Worm (Caenorhabditis elegans) whole organism, early embryonic: Measurements from ENCODE around the gene F12E12.6.

Experiments used
- F13C5.2 ChIP-seq: sonication (generic microtip); optimal IDR thresholded peaks from 2 replicates; lab custom pipeline; 2017; ENCODE audit warnings: mild to moderate bottlenecking, missing genetic modification characterization, inconsistent platforms, missing compliant biosample characterization
- ama-1 ChIP-seq: fragments of 150-350 bp; optimal IDR thresholded peaks from 2 replicates; lab custom pipeline; 2014
- ets-7 ChIP-seq: sonication (generic microtip); optimal IDR thresholded peaks from 2 replicates; lab custom pipeline; 2016; ENCODE audit warnings: missing genotype, missing genetic modification characterization, missing compliant biosample characterization
- flt-1 ChIP-seq: fragments of 200-800 bp; sonication (Bioruptor generic); IDR thresholded peaks from 2 replicates; pipeline ENCODE4 v1.3.6; 2022; ENCODE audit warnings: missing genetic modification characterization, missing compliant biosample characterization
- hmbx-1 ChIP-seq: sonication (generic microtip); optimal IDR thresholded peaks from 2 replicates; lab custom pipeline; 2016; ENCODE audit warnings: mild to moderate bottlenecking, missing genetic modification characterization, missing compliant biosample characterization
- hmg-4 ChIP-seq: fragments of 200-800 bp; sonication (Bioruptor generic); optimal IDR thresholded peaks from 2 replicates; lab custom pipeline; 2018; ENCODE audit warnings: mild to moderate bottlenecking, missing genetic modification characterization, missing compliant biosample characterization
- scrt-1 ChIP-seq: fragments of 200-800 bp; sonication (Bioruptor generic); IDR thresholded peaks from 2 replicates; pipeline ENCODE4 v1.3.6; 2022; ENCODE audit warnings: missing genetic modification characterization, missing compliant biosample characterization
- sea-1 ChIP-seq: fragments of 200-800 bp; sonication (Bioruptor generic); conservative IDR thresholded peaks from 2 replicates; pipeline ENCODE4 v1.3.6; 2022; ENCODE audit warnings: missing genetic modification characterization, missing compliant biosample characterization
- tbx-37 ChIP-seq: fragments of 200-800 bp; sonication (Bioruptor generic); conservative IDR thresholded peaks from 2 replicates; pipeline ENCODE4 v1.3.6; 2022; ENCODE audit warnings: missing genetic modification reagents, missing genetic modification characterization, missing compliant biosample characterization

ce11 chrII:3753598-3753997, 16.9 kb upstream of the F12E12.6 start, which contains the start of gene rcd-1:
- TF ChIP-seq tbx-37 (GFP tag; lab: Robert Waterston, UW) (no peak), flt-1 (GFP tag; lab: Robert Waterston, UW) (no peak), ama-1 (lab: Kevin White, UChicago) (no peak), hmg-4 (no peak), F13C5.2 (tag; lab: Kevin White, UChicago) (no peak), scrt-1 (GFP tag; lab: Robert Waterston, UW) (no peak), ets-7 (tag; lab: Kevin White, UChicago) (no peak), hmbx-1 (tag; lab: Kevin White, UChicago) (no peak), sea-1 (GFP tag; lab: Robert Waterston, UW) (no peak)
